Fruit fly (Drosophila melanogaster) whole organism, adult: ENCODE data around the gene Srp68.

Experiments
- CG11617 ChIP-seq: fragments of 200-800 bp; sonication (Bioruptor generic); optimal IDR thresholded peaks from 2 replicates; lab custom pipeline; 2017; ENCODE audit warnings: mild to moderate bottlenecking, missing biosample characterization, missing genetic modification reagents, missing genetic modification characterization
- Clk ChIP-seq: fragments of 200-800 bp; sonication (Bioruptor generic); optimal IDR thresholded peaks from 2 replicates; lab custom pipeline; 2017; ENCODE audit warnings: missing biosample characterization, missing genetic modification characterization
- Hr96 ChIP-seq: fragments of 200-800 bp; sonication (Bioruptor generic); optimal IDR thresholded peaks from 2 replicates; lab custom pipeline; 2016; ENCODE audit warnings: missing biosample characterization, missing genetic modification characterization
- cnc ChIP-seq, 2 experiments: fragments of >200 bp; optimal IDR thresholded peaks; 2 replicates each; lab custom pipeline; 2017
- pad ChIP-seq: fragments of 200-800 bp; sonication (Bioruptor generic); optimal IDR thresholded peaks from 3 replicates; lab custom pipeline; 2017; ENCODE audit warnings: missing biosample characterization, missing genetic modification characterization, mild to moderate bottlenecking, moderate library complexity, missing genetic modification reagents
- toe ChIP-seq: fragments of 200-800 bp; sonication (Bioruptor generic); optimal IDR thresholded peaks from 2 replicates; lab custom pipeline; 2016; ENCODE audit warnings: missing biosample characterization, missing genetic modification characterization

DNA sequence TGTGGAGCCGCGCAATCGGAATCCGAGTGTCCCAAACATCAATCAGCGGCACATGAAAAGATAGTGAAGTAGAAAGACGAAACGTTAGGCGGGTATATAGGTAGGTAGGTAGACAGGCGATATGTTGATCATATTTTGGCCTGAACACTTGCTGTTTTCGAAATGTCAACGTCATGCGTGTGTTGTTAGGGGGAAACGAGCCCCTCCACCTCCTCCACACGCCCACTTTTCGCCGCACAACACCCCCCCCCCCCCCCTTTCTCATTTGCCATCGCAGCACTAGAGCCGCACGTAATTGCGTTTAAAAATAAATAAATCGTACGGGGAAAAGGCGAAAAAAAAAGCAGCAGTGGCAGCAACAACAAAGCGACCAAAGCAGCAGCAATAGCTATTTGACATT, 25.0 kb upstream of the Srp68 start:
- TF ChIP-seq Hr96 (GFP tag; lab: Kevin White, UChicago) (no peak), cnc (optimal IDR thresholded peaks at IDR 0.05; lab: Kevin White, UChicago) (no peak), CG11617 (GFP tag; lab: Kevin White, UChicago) (no peak), pad (GFP tag; lab: Kevin White, UChicago) (no peak), Clk (GFP tag; lab: Kevin White, UChicago) (no peak), toe (GFP tag; lab: Kevin White, UChicago) (no peak)
